Fruit fly (Drosophila melanogaster) whole organism, embryonic: ENCODE measurements around the gene tau.

Experiments
- Adf1 ChIP-seq: fragments of 200-800 bp; sonication (Bioruptor generic); IDR thresholded peaks from 2 replicates; pipeline ENCODE4 v1.3.6; 2022; ENCODE audit warnings: missing biosample characterization, missing genetic modification characterization
- B-H2 ChIP-seq: fragments of 200-800 bp; sonication (Bioruptor generic); optimal IDR thresholded peaks from 2 replicates; lab custom pipeline; 2018; ENCODE audit warnings: missing biosample characterization, mild to moderate bottlenecking, missing genetic modification characterization
- CG10274 ChIP-seq: fragments of 200-800 bp; sonication (Bioruptor generic); optimal IDR thresholded peaks from 3 replicates; lab custom pipeline; 2017; ENCODE audit warnings: missing biosample characterization, mild to moderate bottlenecking, missing genetic modification characterization
- CG10431 ChIP-seq: fragments of 200-800 bp; sonication (Bioruptor generic); optimal IDR thresholded peaks from 3 replicates; lab custom pipeline; 2018; ENCODE audit warnings: missing biosample characterization, mild to moderate bottlenecking, missing genetic modification characterization
- CG10654 ChIP-seq: fragments of 200-800 bp; sonication (Bioruptor generic); optimal IDR thresholded peaks from 2 replicates; lab custom pipeline; 2016; ENCODE audit warnings: missing biosample characterization, missing genetic modification characterization
- CG12236 ChIP-seq: fragments of 200-800 bp; sonication (Bioruptor generic); optimal IDR thresholded peaks from 2 replicates; lab custom pipeline; 2016; ENCODE audit warnings: missing biosample characterization, missing genetic modification characterization
- CG14860 ChIP-seq: fragments of 200-800 bp; sonication (Bioruptor generic); IDR thresholded peaks from 3 replicates; pipeline ENCODE4 v1.3.6; 2022; ENCODE audit warnings: missing biosample characterization, missing genetic modification characterization; ENCODE audit not compliant: partially characterized antibody
- CG15073 ChIP-seq: fragments of 200-800 bp; sonication (Bioruptor generic); optimal IDR thresholded peaks from 2 replicates; lab custom pipeline; 2016; ENCODE audit warnings: missing biosample characterization, missing genetic modification characterization
- CG15514 ChIP-seq: fragments of 200-800 bp; sonication (Bioruptor generic); optimal IDR thresholded peaks from 3 replicates; lab custom pipeline; 2017; ENCODE audit warnings: missing biosample characterization, missing genetic modification characterization, mild to moderate bottlenecking, moderate library complexity, missing genetic modification reagents
- CG16863 ChIP-seq: fragments of 200-800 bp; sonication (Bioruptor generic); optimal IDR thresholded peaks from 3 replicates; lab custom pipeline; 2016; ENCODE audit warnings: missing biosample characterization, missing genetic modification characterization
- CG17186 ChIP-seq: fragments of 200-800 bp; sonication (Bioruptor generic); optimal IDR thresholded peaks from 3 replicates; lab custom pipeline; 2017; ENCODE audit warnings: missing biosample characterization, missing genetic modification reagents, missing genetic modification characterization
- CG17829 ChIP-seq: fragments of 200-800 bp; optimal IDR thresholded peaks from 2 replicates; lab custom pipeline; 2019; ENCODE audit warnings: missing biosample characterization, mild to moderate bottlenecking, missing genetic modification characterization, moderate library complexity
- CG17912 ChIP-seq: fragments of 200-800 bp; sonication (Bioruptor generic); optimal IDR thresholded peaks from 2 replicates; lab custom pipeline; 2018; ENCODE audit warnings: missing biosample characterization, mild to moderate bottlenecking, missing genetic modification characterization
- CG32772 ChIP-seq: fragments of 200-800 bp; sonication (Bioruptor generic); IDR thresholded peaks from 2 replicates; pipeline ENCODE4 v1.3.6; 2022; ENCODE audit warnings: missing biosample characterization, missing genetic modification characterization
- CG4404 ChIP-seq: fragments of 200-800 bp; sonication (Bioruptor generic); IDR thresholded peaks from 2 replicates; pipeline ENCODE4 v1.3.6; 2022; ENCODE audit warnings: missing biosample characterization, missing genetic modification characterization
- CG4424 ChIP-seq: fragments of 200-800 bp; sonication (Bioruptor generic); optimal IDR thresholded peaks from 3 replicates; lab custom pipeline; 2016; ENCODE audit warnings: missing biosample characterization, missing genetic modification characterization
- CG6683 ChIP-seq: fragments of 200-800 bp; sonication (Bioruptor generic); optimal IDR thresholded peaks from 2 replicates; lab custom pipeline; 2017; ENCODE audit warnings: missing biosample characterization, mild to moderate bottlenecking, missing genetic modification characterization, missing genetic modification reagents
- CG9797 ChIP-seq: fragments of 200-800 bp; sonication (Bioruptor generic); optimal IDR thresholded peaks from 3 replicates; lab custom pipeline; 2018; ENCODE audit warnings: missing biosample characterization, mild to moderate bottlenecking, missing genetic modification characterization
- Camta ChIP-seq: fragments of 200-800 bp; sonication (Bioruptor generic); optimal IDR thresholded peaks from 2 replicates; lab custom pipeline; 2016; ENCODE audit warnings: missing biosample characterization, missing genetic modification characterization
- Chrac-16 ChIP-seq: fragments of 200-800 bp; sonication (Bioruptor generic); optimal IDR thresholded peaks from 3 replicates; lab custom pipeline; 2016; ENCODE audit warnings: missing biosample characterization, missing genetic modification characterization
- Dad ChIP-seq: fragments of 200-800 bp; sonication (Bioruptor generic); optimal IDR thresholded peaks from 3 replicates; lab custom pipeline; 2016; ENCODE audit warnings: missing biosample characterization, missing genetic modification characterization
- Dip3 ChIP-seq: fragments of 200-800 bp; sonication (Bioruptor generic); optimal IDR thresholded peaks from 3 replicates; lab custom pipeline; 2016; ENCODE audit warnings: missing biosample characterization, missing genetic modification characterization
- Dp ChIP-seq: fragments of 200-800 bp; sonication (Bioruptor generic); optimal IDR thresholded peaks from 2 replicates; lab custom pipeline; 2018; ENCODE audit warnings: missing biosample characterization, mild to moderate bottlenecking, missing genetic modification characterization, moderate library complexity
- E2f2 ChIP-seq: fragments of 200-800 bp; sonication (Bioruptor generic); IDR thresholded peaks from 2 replicates; pipeline ENCODE4 v1.3.6; 2022; ENCODE audit warnings: missing biosample characterization, missing genetic modification characterization
- ERR ChIP-seq: fragments of 200-800 bp; sonication (Bioruptor generic); optimal IDR thresholded peaks from 2 replicates; lab custom pipeline; 2016; ENCODE audit warnings: missing biosample characterization, missing genetic modification characterization
- Ets65A ChIP-seq: fragments of 200-800 bp; sonication (Bioruptor generic); peaks from one replicate; lab custom pipeline; 2016; ENCODE audit warnings: missing biosample characterization, missing genetic modification characterization
- Fer1 ChIP-seq: fragments of 200-800 bp; sonication (Bioruptor generic); optimal IDR thresholded peaks from 2 replicates; lab custom pipeline; 2017; ENCODE audit warnings: missing biosample characterization, mild to moderate bottlenecking, missing genetic modification characterization
- HmgZ ChIP-seq: fragments of 200-800 bp; sonication (Bioruptor generic); optimal IDR thresholded peaks from 2 replicates; lab custom pipeline; 2018; ENCODE audit warnings: missing biosample characterization, mild to moderate bottlenecking, missing genetic modification characterization
- Lpt ChIP-seq: fragments of >200 bp; optimal IDR thresholded peaks from 2 replicates; lab custom pipeline; 2018; ENCODE audit warnings: missing biosample characterization, missing genetic modification characterization
- MBD-R2 ChIP-seq: fragments of 200-800 bp; sonication (Bioruptor generic); IDR thresholded peaks from 2 replicates; pipeline ENCODE4 v1.3.6; 2022; ENCODE audit warnings: missing biosample characterization, missing genetic modification characterization
- Nf-YA ChIP-seq: fragments of 200-800 bp; sonication (Bioruptor generic); IDR thresholded peaks from 2 replicates; pipeline ENCODE4 v1.3.6; 2022; ENCODE audit warnings: missing biosample characterization, missing genetic modification characterization
- NfI ChIP-seq: fragments of 200-800 bp; sonication (Bioruptor generic); optimal IDR thresholded peaks from 3 replicates; lab custom pipeline; 2018; ENCODE audit warnings: missing biosample characterization, mild to moderate bottlenecking, missing genetic modification characterization, moderate library complexity
- Optix ChIP-seq: fragments of 200-800 bp; sonication (Bioruptor generic); IDR thresholded peaks from 3 replicates; pipeline ENCODE4 v1.3.6; 2022; ENCODE audit warnings: missing biosample characterization, missing genetic modification characterization
- amos ChIP-seq: fragments of 200-800 bp; sonication (Bioruptor generic); IDR thresholded peaks from 2 replicates; pipeline ENCODE4 v1.3.6; 2022; ENCODE audit warnings: missing biosample characterization, missing genetic modification characterization; ENCODE audit not compliant: partially characterized antibody
- ap ChIP-seq: fragments of 200-800 bp; sonication (Bioruptor generic); IDR thresholded peaks from 2 replicates; pipeline ENCODE4 v1.3.6; 2022; ENCODE audit warnings: missing biosample characterization, missing genetic modification characterization
- cwo ChIP-seq: fragments of 200-800 bp; sonication (Bioruptor generic); optimal IDR thresholded peaks from 3 replicates; lab custom pipeline; 2017; ENCODE audit warnings: missing biosample characterization, missing genetic modification characterization, mild to moderate bottlenecking, moderate library complexity, missing genetic modification reagents
- disco-r ChIP-seq: fragments of 200-800 bp; sonication (Bioruptor generic); optimal IDR thresholded peaks from 2 replicates; lab custom pipeline; 2016; ENCODE audit warnings: missing biosample characterization, missing genetic modification characterization
- dmrt99B ChIP-seq: fragments of 200-800 bp; sonication (Bioruptor generic); optimal IDR thresholded peaks from 2 replicates; lab custom pipeline; 2018; ENCODE audit warnings: missing biosample characterization, mild to moderate bottlenecking, missing genetic modification characterization, moderate library complexity
- emc ChIP-seq: fragments of 200-800 bp; sonication (Bioruptor generic); optimal IDR thresholded peaks from 2 replicates; lab custom pipeline; 2016; ENCODE audit warnings: missing biosample characterization, missing genetic modification characterization
- en ChIP-seq: fragments of 200-800 bp; sonication (Bioruptor generic); optimal IDR thresholded peaks from 2 replicates; lab custom pipeline; 2016; ENCODE audit warnings: missing biosample characterization, missing genetic modification characterization
- gfzf ChIP-seq: fragments of 200-800 bp; sonication (Bioruptor generic); optimal IDR thresholded peaks from 2 replicates; lab custom pipeline; 2016; ENCODE audit warnings: missing biosample characterization, mild to moderate bottlenecking, missing genetic modification characterization, moderate library complexity
- jing ChIP-seq: fragments of 200-800 bp; sonication (Bioruptor generic); optimal IDR thresholded peaks from 2 replicates; lab custom pipeline; 2018; ENCODE audit warnings: missing biosample characterization, mild to moderate bottlenecking, missing genetic modification characterization
- jumu ChIP-seq: fragments of 200-800 bp; sonication (Bioruptor generic); optimal IDR thresholded peaks from 3 replicates; lab custom pipeline; 2016; ENCODE audit warnings: missing biosample characterization, missing genetic modification characterization
- kah ChIP-seq: fragments of 200-800 bp; sonication (Bioruptor generic); optimal IDR thresholded peaks from 2 replicates; lab custom pipeline; 2018; ENCODE audit warnings: missing biosample characterization, mild to moderate bottlenecking, missing genetic modification characterization
- maf-S ChIP-seq: fragments of 200-800 bp; sonication (Bioruptor generic); optimal IDR thresholded peaks from 2 replicates; lab custom pipeline; 2016; ENCODE audit warnings: missing biosample characterization, missing genetic modification characterization
- odd ChIP-seq: fragments of 200-800 bp; sonication (Bioruptor generic); optimal IDR thresholded peaks from 2 replicates; lab custom pipeline; 2017; ENCODE audit warnings: missing biosample characterization, mild to moderate bottlenecking, missing genetic modification characterization
- phol ChIP-seq: fragments of 200-800 bp; sonication (Bioruptor generic); optimal IDR thresholded peaks from 3 replicates; lab custom pipeline; 2018; ENCODE audit warnings: missing biosample characterization, mild to moderate bottlenecking, missing genetic modification characterization, moderate library complexity
- pzg ChIP-seq: fragments of 200-800 bp; sonication (Bioruptor generic); optimal IDR thresholded peaks from 3 replicates; lab custom pipeline; 2018; ENCODE audit warnings: missing biosample characterization, mild to moderate bottlenecking, missing genetic modification characterization, moderate library complexity
- toy ChIP-seq: fragments of 200-800 bp; sonication (Bioruptor generic); IDR thresholded peaks from 2 replicates; pipeline ENCODE4 v1.3.6; 2022; ENCODE audit warnings: missing biosample characterization, missing genetic modification characterization
- zen ChIP-seq: fragments of 200-800 bp; sonication (Bioruptor generic); optimal IDR thresholded peaks from 3 replicates; lab custom pipeline; 2018; ENCODE audit warnings: missing biosample characterization, mild to moderate bottlenecking, missing genetic modification characterization, moderate library complexity
- zen2 ChIP-seq: fragments of 200-800 bp; sonication (Bioruptor generic); IDR thresholded peaks from 3 replicates; pipeline ENCODE4 v1.3.6; 2022; ENCODE audit warnings: missing biosample characterization, missing genetic modification characterization; ENCODE audit not compliant: partially characterized antibody
- zfh2 ChIP-seq: fragments of 200-800 bp; sonication (Bioruptor generic); optimal IDR thresholded peaks from 2 replicates; lab custom pipeline; 2016; ENCODE audit warnings: missing biosample characterization, missing genetic modification characterization

Gene tau

DNA sequence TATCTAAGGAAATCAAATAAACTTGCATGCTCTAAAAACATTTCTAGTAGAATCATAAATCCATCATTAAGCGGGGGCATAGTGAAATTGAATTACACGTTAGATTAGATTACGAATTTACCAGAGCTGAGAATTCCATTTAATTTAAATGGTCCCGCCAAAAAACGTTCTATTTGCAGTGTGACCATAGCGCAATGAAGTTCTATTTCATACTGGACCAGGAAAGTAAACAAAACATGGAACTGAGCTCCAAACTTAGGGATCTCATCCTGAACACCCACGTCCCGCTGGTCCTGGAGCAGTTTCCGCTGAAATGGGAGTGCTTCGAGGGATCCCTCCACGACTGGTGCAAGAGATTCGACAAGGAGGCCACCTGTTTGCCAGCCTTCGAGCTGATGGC is 38.2 kb upstream of the tau start, which contains the start of gene HSPBAP1 (continued):
- TF ChIP-seq jumu (GFP tag; lab: Kevin White, UChicago) = no peak
- TF ChIP-seq maf-S (GFP tag; lab: Kevin White, UChicago) = no peak
- TF ChIP-seq CG14860 (GFP tag; lab: Robert Waterston, UW) = no peak
- TF ChIP-seq CG17829 (tag; lab: Kevin White, UChicago) = no peak
- no peak for TF ChIP-seq CG10654 (GFP tag; lab: Kevin White, UChicago)
- no peak for TF ChIP-seq phol
- TF ChIP-seq B-H2 (GFP tag; lab: Kevin White, UChicago) = no peak
- peak; percentile 67 for TF ChIP-seq gfzf (GFP tag; lab: Kevin White, UChicago)
- no peak for TF ChIP-seq Ets65A
- no peak for TF ChIP-seq emc
- no peak for TF ChIP-seq cwo (GFP tag; lab: Kevin White, UChicago)
- no peak for TF ChIP-seq Optix (GFP tag; lab: Robert Waterston, UW)
- TF ChIP-seq disco-r (GFP tag; lab: Kevin White, UChicago) = no peak
- no peak for TF ChIP-seq CG32772 (GFP tag; lab: Robert Waterston, UW)
- no peak for TF ChIP-seq CG10274 (GFP tag; lab: Kevin White, UChicago)
- TF ChIP-seq kah = no peak
- TF ChIP-seq Adf1 (GFP tag; lab: Robert Waterston, UW) = no peak
- no peak for TF ChIP-seq CG6683 (GFP tag; lab: Kevin White, UChicago)
- no peak for TF ChIP-seq CG15073 (GFP tag; lab: Kevin White, UChicago)
- TF ChIP-seq CG15514 = peak; percentile 0
- no peak for TF ChIP-seq zen2 (GFP tag; lab: Robert Waterston, UW)
- no peak for TF ChIP-seq en (GFP tag; lab: Kevin White, UChicago)
- peak; percentile 81 for TF ChIP-seq Dp (GFP tag; lab: Kevin White, UChicago)
- no peak for TF ChIP-seq Dip3 (GFP tag; lab: Kevin White, UChicago)
- peak; percentile 58 for TF ChIP-seq CG9797 (GFP tag; lab: Kevin White, UChicago)
- TF ChIP-seq dmrt99B = no peak
- peak; percentile 46; the same call in 1 of the 2 replicates for TF ChIP-seq MBD-R2 (GFP tag; lab: Robert Waterston, UW)
- no peak for TF ChIP-seq HmgZ (tag; lab: Kevin White, UChicago)
- TF ChIP-seq amos (GFP tag; lab: Robert Waterston, UW) = no peak
- no peak for TF ChIP-seq Dad (GFP tag; lab: Kevin White, UChicago)
- TF ChIP-seq CG4424 (GFP tag; lab: Kevin White, UChicago) = no peak
- no peak for TF ChIP-seq CG16863
- TF ChIP-seq Lpt = no peak
- TF ChIP-seq ERR (GFP tag; lab: Kevin White, UChicago) = no peak
- no peak for TF ChIP-seq odd (GFP tag; lab: Kevin White, UChicago)
- TF ChIP-seq E2f2 (GFP tag; lab: Robert Waterston, UW) = peak; percentile 87
- no peak for TF ChIP-seq CG4404 (GFP tag; lab: Robert Waterston, UW)
- TF ChIP-seq CG17186 = no peak
- TF ChIP-seq CG17912 = no peak
- no peak for TF ChIP-seq zen (tag; lab: Kevin White, UChicago)
- TF ChIP-seq CG12236 (GFP tag; lab: Kevin White, UChicago) = no peak
- TF ChIP-seq jing (GFP tag; lab: Kevin White, UChicago) = no peak
- TF ChIP-seq NfI (GFP tag; lab: Kevin White, UChicago) = no peak
- TF ChIP-seq pzg (GFP tag; lab: Kevin White, UChicago) = peak; percentile 38
- TF ChIP-seq CG10431 = no peak
- TF ChIP-seq toy (GFP tag; lab: Robert Waterston, UW) = no peak
- TF ChIP-seq Chrac-16 (GFP tag; lab: Kevin White, UChicago) = no peak
- TF ChIP-seq Fer1 (GFP tag; lab: Kevin White, UChicago) = no peak
- TF ChIP-seq Nf-YA (GFP tag; lab: Robert Waterston, UW) = no peak
- no peak for TF ChIP-seq zfh2 (GFP tag; lab: Kevin White, UChicago)
- no peak for TF ChIP-seq Camta (GFP tag; lab: Kevin White, UChicago)
- TF ChIP-seq ap (GFP tag; lab: Robert Waterston, UW) = no peak
